Worm (Caenorhabditis elegans): ENCODE data around the gene hpx-2.

DNA sequence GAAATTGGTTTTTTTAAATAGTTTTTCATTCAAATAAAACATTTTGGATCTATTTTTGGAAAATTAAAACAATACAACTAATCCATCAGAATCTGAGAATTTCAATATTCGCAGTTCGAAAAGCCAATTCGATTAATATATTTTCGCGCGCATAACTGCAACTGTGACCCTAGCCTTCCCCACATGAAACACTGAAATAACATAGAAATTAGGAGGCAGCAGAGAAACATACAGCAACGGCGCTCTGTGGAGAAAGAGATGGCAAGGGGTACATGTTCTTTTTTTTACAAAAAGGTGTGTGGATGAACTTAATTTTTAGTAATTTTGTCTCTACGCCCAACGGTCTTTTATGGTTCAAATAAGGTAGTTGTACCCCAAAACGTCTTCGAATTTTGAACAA is 29.9 kb downstream of the hpx-2 start:
- no peak for TF ChIP-seq flt-1 (GFP tag; IDR thresholded peaks at IDR 0.05)
- no peak for TF ChIP-seq hnd-1 (tag; optimal IDR thresholded peaks at IDR 0.05)
- TF ChIP-seq ama-1 (optimal IDR thresholded peaks at IDR 0.05) = no peak
- TF ChIP-seq ceh-13 (GFP tag; optimal IDR thresholded peaks at IDR 0.05) = no peak
- TF ChIP-seq scrt-1 (GFP tag; IDR thresholded peaks at IDR 0.05) = no peak
- TF ChIP-seq tbx-37 (GFP tag; conservative IDR thresholded peaks at IDR 0.05) = no peak
- TF ChIP-seq hmg-4 (GFP tag; optimal IDR thresholded peaks at IDR 0.05) = no peak
- no peak for TF ChIP-seq ceh-36 (tag; optimal IDR thresholded peaks at IDR 0.05)

All from whole organism, early embryonic.